Worm (Caenorhabditis elegans) whole organism, early embryonic: ENCODE measurements around the gene B0547.2.

Experiments used
- B0310.2 ChIP-seq: sonication (generic microtip); optimal IDR thresholded peaks from 2 replicates; lab custom pipeline; 2016; ENCODE audit warnings: mild to moderate bottlenecking, missing genetic modification characterization, missing compliant biosample characterization
- F13C5.2 ChIP-seq: sonication (generic microtip); optimal IDR thresholded peaks from 2 replicates; lab custom pipeline; 2017; ENCODE audit warnings: mild to moderate bottlenecking, missing genetic modification characterization, inconsistent platforms, missing compliant biosample characterization
- aly-1 ChIP-seq: sonication (generic microtip); optimal IDR thresholded peaks from 2 replicates; lab custom pipeline; 2016; ENCODE audit warnings: missing genetic modification characterization, missing compliant biosample characterization
- ama-1 ChIP-seq: fragments of 150-350 bp; optimal IDR thresholded peaks from 2 replicates; lab custom pipeline; 2014
- ceh-13 ChIP-seq: fragments of 200-800 bp; sonication (Bioruptor generic); optimal IDR thresholded peaks from 2 replicates; lab custom pipeline; 2018; ENCODE audit warnings: mild to moderate bottlenecking, missing genetic modification characterization, missing compliant biosample characterization
- ceh-36 ChIP-seq: sonication (generic microtip); optimal IDR thresholded peaks from 2 replicates; lab custom pipeline; 2016; ENCODE audit warnings: missing genetic modification characterization, inconsistent platforms, missing compliant biosample characterization
- ets-7 ChIP-seq: sonication (generic microtip); optimal IDR thresholded peaks from 2 replicates; lab custom pipeline; 2016; ENCODE audit warnings: missing genotype, missing genetic modification characterization, missing compliant biosample characterization
- flt-1 ChIP-seq: fragments of 200-800 bp; sonication (Bioruptor generic); IDR thresholded peaks from 2 replicates; pipeline ENCODE4 v1.3.6; 2022; ENCODE audit warnings: missing genetic modification characterization, missing compliant biosample characterization
- hmbx-1 ChIP-seq: sonication (generic microtip); optimal IDR thresholded peaks from 2 replicates; lab custom pipeline; 2016; ENCODE audit warnings: mild to moderate bottlenecking, missing genetic modification characterization, missing compliant biosample characterization
- hmg-4 ChIP-seq: fragments of 200-800 bp; sonication (Bioruptor generic); optimal IDR thresholded peaks from 2 replicates; lab custom pipeline; 2018; ENCODE audit warnings: mild to moderate bottlenecking, missing genetic modification characterization, missing compliant biosample characterization
- hnd-1 ChIP-seq: sonication (generic microtip); optimal IDR thresholded peaks from 2 replicates; lab custom pipeline; 2016; ENCODE audit warnings: missing genetic modification characterization, missing compliant biosample characterization
- pes-1 ChIP-seq: fragments of 200-800 bp; sonication (Bioruptor generic); IDR thresholded peaks from 2 replicates; pipeline ENCODE4 v1.3.6; 2022; ENCODE audit warnings: missing genetic modification reagents, missing genetic modification characterization, missing compliant biosample characterization
- scrt-1 ChIP-seq: fragments of 200-800 bp; sonication (Bioruptor generic); IDR thresholded peaks from 2 replicates; pipeline ENCODE4 v1.3.6; 2022; ENCODE audit warnings: missing genetic modification characterization, missing compliant biosample characterization
- sea-1 ChIP-seq: fragments of 200-800 bp; sonication (Bioruptor generic); conservative IDR thresholded peaks from 2 replicates; pipeline ENCODE4 v1.3.6; 2022; ENCODE audit warnings: missing genetic modification characterization, missing compliant biosample characterization
- tbx-11 ChIP-seq: fragments of 200-800 bp; sonication (Bioruptor generic); IDR thresholded peaks from 2 replicates; pipeline ENCODE4 v1.3.6; 2022; ENCODE audit warnings: missing genetic modification characterization, missing compliant biosample characterization
- tbx-37 ChIP-seq: fragments of 200-800 bp; sonication (Bioruptor generic); conservative IDR thresholded peaks from 2 replicates; pipeline ENCODE4 v1.3.6; 2022; ENCODE audit warnings: missing genetic modification reagents, missing genetic modification characterization, missing compliant biosample characterization
- tra-4 ChIP-seq: sonication (generic microtip); optimal IDR thresholded peaks from 2 replicates; lab custom pipeline; 2017; ENCODE audit warnings: missing genetic modification characterization, missing compliant biosample characterization

The B0547.2 gene

ce11 chrIV:5682547-5683234, 36.9 kb downstream of the B0547.2 start, which contains the start of the genes C55C3.7 and C55C3.6:
Gene C55C3.7, minus strand, starts transcription at chrIV:5682647.
Gene C55C3.6, plus strand, starts transcription at chrIV:5683184.
- TF ChIP-seq tra-4 (tag; lab: Kevin White, UChicago): no peak
- no peak for TF ChIP-seq B0310.2
- no peak for TF ChIP-seq hnd-1 (tag; lab: Kevin White, UChicago)
- no peak for TF ChIP-seq ets-7
- no peak for TF ChIP-seq tbx-37 (GFP tag; lab: Robert Waterston, UW)
- no peak for TF ChIP-seq aly-1
- no peak for TF ChIP-seq F13C5.2 (tag; lab: Kevin White, UChicago)
- no peak for TF ChIP-seq sea-1 (GFP tag; lab: Robert Waterston, UW)
- TF ChIP-seq scrt-1: no peak
- TF ChIP-seq pes-1 (GFP tag; lab: Robert Waterston, UW): no peak
- TF ChIP-seq flt-1 (GFP tag; lab: Robert Waterston, UW): no peak

ce11 chrIV:5685014-5685413, 39.2 kb downstream of the B0547.2 start, which contains the start of gene C55C3.3:
Gene C55C3.3, plus strand, starts transcription at chrIV:5685287.
- TF ChIP-seq ceh-13 (GFP tag; lab: Kevin White, UChicago) (no peak), tbx-37 (GFP tag; lab: Robert Waterston, UW) (no peak), sea-1 (GFP tag; lab: Robert Waterston, UW) (no peak), ceh-36 (no peak)

ce11 chrIV:5690386-5691080, 44.7 kb downstream of the B0547.2 start, which contains the start of gene C55C3.8:
Gene C55C3.8, plus strand, starts transcription at chrIV:5691030.
- TF ChIP-seq ama-1 (lab: Kevin White, UChicago) (no peak), F13C5.2 (tag; lab: Kevin White, UChicago) (no peak), hmg-4 (GFP tag; lab: Kevin White, UChicago) (no peak), pes-1 (GFP tag; lab: Robert Waterston, UW) (no peak), scrt-1 (no peak), B0310.2 (no peak), tbx-11 (GFP tag; lab: Robert Waterston, UW) (no peak), ets-7 (no peak), aly-1 (no peak), hmbx-1 (tag; lab: Kevin White, UChicago) (no peak), hnd-1 (tag; lab: Kevin White, UChicago) (no peak), tra-4 (tag; lab: Kevin White, UChicago) (no peak), sea-1 (GFP tag; lab: Robert Waterston, UW) (no peak), tbx-37 (GFP tag; lab: Robert Waterston, UW) (no peak)

- TF ChIP-seq tbx-37 (GFP tag; lab: Robert Waterston, UW) (peak; percentile 48; the same call in 1 of the 2 replicates), flt-1 (GFP tag; lab: Robert Waterston, UW) (peak; percentile 49; the same call in 1 of the 2 replicates)
Measured at ce11 chrIV:5691189-5691588, 45.4 kb downstream of the B0547.2 start.
